Worm (Caenorhabditis elegans) whole organism, L3 larva: Measurements from ENCODE around the gene lurp-2.
A peak's percentile ranks its signal among the peaks of the same experiment; 100 is the strongest.

Experiments
- ceh-82 ChIP-seq: fragments of 150-350 bp; optimal IDR thresholded peaks from 2 replicates; lab custom pipeline; 2014; ENCODE audit warnings: missing biosample characterization, missing genetic modification characterization
- egl-27 ChIP-seq: sonication (generic microtip); optimal IDR thresholded peaks from 4 replicates; lab custom pipeline; 2017; ENCODE audit warnings: missing biosample characterization, missing genetic modification reagents, missing genetic modification characterization
- fkh-10 ChIP-seq: sonication (generic microtip); optimal IDR thresholded peaks from 2 replicates; lab custom pipeline; 2017; ENCODE audit warnings: missing biosample characterization, missing genetic modification reagents, missing genetic modification characterization
- hmg-11 ChIP-seq: sonication (generic microtip); optimal IDR thresholded peaks from 2 replicates; lab custom pipeline; 2016; ENCODE audit warnings: missing genetic modification characterization, missing compliant biosample characterization
- jun-1 ChIP-seq: fragments of 150-350 bp; optimal IDR thresholded peaks from 2 replicates; lab custom pipeline; 2014; ENCODE audit warnings: missing biosample characterization, missing genetic modification reagents, missing genetic modification characterization
- nhr-11 ChIP-seq: fragments of 150-350 bp; optimal IDR thresholded peaks from 2 replicates; lab custom pipeline; 2014; ENCODE audit warnings: missing biosample characterization, missing genetic modification characterization
- nhr-12 ChIP-seq: fragments of 150-350 bp; optimal IDR thresholded peaks from 2 replicates; lab custom pipeline; 2014; ENCODE audit warnings: missing biosample characterization, missing genetic modification characterization
- nhr-23 ChIP-seq: fragments of 150-350 bp; optimal IDR thresholded peaks from 2 replicates; lab custom pipeline; 2014; ENCODE audit warnings: missing biosample characterization, missing genetic modification reagents, missing genetic modification characterization
- nhr-25 ChIP-seq: sonication (generic microtip); optimal IDR thresholded peaks from 2 replicates; lab custom pipeline; 2017; ENCODE audit warnings: missing biosample characterization, missing genetic modification characterization
- unc-39 ChIP-seq: sonication (generic microtip); optimal IDR thresholded peaks from 4 replicates; lab custom pipeline; 2017; ENCODE audit warnings: missing biosample characterization, missing genetic modification characterization

ce11 chrV:13411225-13411991, 42.0 kb upstream of the lurp-2 start:
- TF ChIP-seq ceh-82 (tag; lab: Kevin White, UChicago) (no peak), unc-39 (tag; lab: Kevin White, UChicago) (no peak), nhr-23 (no peak), nhr-12 (tag; lab: Kevin White, UChicago) (no peak), jun-1 (no peak), nhr-25 (tag; lab: Kevin White, UChicago) (peak; percentile 86), fkh-10 (GFP tag; lab: Kevin White, UChicago) (no peak), egl-27 (tag; lab: Kevin White, UChicago) (no peak), hmg-11 (no peak), nhr-11 (tag; lab: Kevin White, UChicago) (no peak)
